Worm (Caenorhabditis elegans) whole organism, L1 larva: ENCODE measurements around the gene C43G2.3.
A peak's percentile ranks its signal among the peaks of the same experiment; 100 is the strongest.
"Not testable (repeated sequence)": the region's sequence is repeated elsewhere in the genome, so short reads cannot be mapped to it uniquely, and the experiment has no call there.

Source experiments
- Y116A8C.19 ChIP-seq: sonication (generic microtip); optimal IDR thresholded peaks from 2 replicates; lab custom pipeline; 2016; ENCODE audit warnings: missing compliant biosample characterization, missing genetic modification characterization, borderline replicate concordance
- blmp-1 ChIP-seq: fragments of 150-350 bp; optimal IDR thresholded peaks from 2 replicates; lab custom pipeline; 2014; ENCODE audit warnings: missing biosample characterization, missing genetic modification characterization
- dsc-1 ChIP-seq: sonication (generic microtip); optimal IDR thresholded peaks from 2 replicates; lab custom pipeline; 2016; ENCODE audit warnings: mild to moderate bottlenecking, missing genetic modification characterization, missing compliant biosample characterization
- efl-1 ChIP-seq, 4 experiments: fragments of 150-350 bp; optimal IDR thresholded peaks in 3 of 4; peaks in 1 of 4; 1 replicate in 1 of 4; 2 replicates in 3 of 4; lab custom pipeline; 2014; ENCODE audit warnings: missing biosample characterization in 2 of 4, missing genetic modification characterization in 2 of 4, missing genetic modification reagents in 2 of 4
- egl-27 ChIP-seq, 2 experiments: fragments of 150-350 bp in 1 of 2; sonication (generic microtip); optimal IDR thresholded peaks; 3 replicates each; lab custom pipeline; 2017 to 2018; ENCODE audit warnings: missing biosample characterization in 2 of 2, missing genetic modification characterization in 2 of 2, missing genetic modification reagents in 2 of 2
- elt-2 ChIP-seq: sonication (generic microtip); optimal IDR thresholded peaks from 2 replicates; lab custom pipeline; 2016; ENCODE audit warnings: missing genetic modification characterization, mild to moderate bottlenecking, inconsistent platforms, missing compliant biosample characterization, missing genetic modification reagents
- elt-3 ChIP-seq, 6 experiments: fragments of 150-350 bp in 1 of 6; sonication (generic microtip); optimal IDR thresholded peaks; 2 replicates each; lab custom pipeline; 2017 to 2018; ENCODE audit warnings: missing biosample characterization in 6 of 6, missing genetic modification characterization in 6 of 6, inconsistent platforms in 1 of 6
- ets-5 ChIP-seq: fragments of 200-800 bp; sonication (Bioruptor generic); IDR thresholded peaks from 2 replicates; pipeline ENCODE4 v1.3.6; 2022; ENCODE audit warnings: missing genetic modification characterization, missing compliant biosample characterization
- fkh-8 ChIP-seq: sonication (generic microtip); optimal IDR thresholded peaks from 2 replicates; lab custom pipeline; 2016; ENCODE audit warnings: mild to moderate bottlenecking, missing genetic modification characterization, missing compliant biosample characterization
- grh-1 ChIP-seq: fragments of 200-800 bp; sonication (Bioruptor generic); IDR thresholded peaks from 2 replicates; pipeline ENCODE4 v1.3.6; 2022; ENCODE audit warnings: missing genetic modification reagents, missing genetic modification characterization, missing compliant biosample characterization
- lin-14 ChIP-seq: fragments of 200-800 bp; sonication (Bioruptor generic); optimal IDR thresholded peaks from 2 replicates; lab custom pipeline; 2018; ENCODE audit warnings: mild to moderate bottlenecking, missing genetic modification characterization, moderate library complexity, missing compliant biosample characterization
- lir-3 ChIP-seq: sonication (generic microtip); optimal IDR thresholded peaks from 2 replicates; lab custom pipeline; 2016; ENCODE audit warnings: mild to moderate bottlenecking, missing genetic modification characterization, moderate library complexity, missing compliant biosample characterization; ENCODE audit not compliant: poor library complexity
- lsy-2 ChIP-seq, 2 experiments: fragments of 150-350 bp; optimal IDR thresholded peaks; 2 replicates each; lab custom pipeline; 2014; ENCODE audit warnings: missing biosample characterization in 2 of 2, missing genetic modification characterization in 2 of 2
- mdl-1 ChIP-seq, 2 experiments: fragments of 150-350 bp; optimal IDR thresholded peaks; 2 replicates each; lab custom pipeline; 2014 to 2017; ENCODE audit warnings: missing biosample characterization in 2 of 2, missing genetic modification characterization in 2 of 2, inconsistent platforms in 1 of 2
- nhr-11 ChIP-seq: fragments of 150-350 bp; optimal IDR thresholded peaks from 2 replicates; lab custom pipeline; 2014; ENCODE audit warnings: missing biosample characterization, missing genetic modification characterization
- nhr-19 ChIP-seq: fragments of 200-800 bp; sonication (Bioruptor generic); conservative IDR thresholded peaks from 2 replicates; pipeline ENCODE4 v1.3.6; 2022; ENCODE audit warnings: missing genetic modification characterization, missing compliant biosample characterization
- nhr-20 ChIP-seq: sonication (generic microtip); optimal IDR thresholded peaks from 2 replicates; lab custom pipeline; 2016; ENCODE audit warnings: mild to moderate bottlenecking, missing genetic modification characterization, missing compliant biosample characterization
- nhr-28 ChIP-seq: fragments of 150-350 bp; optimal IDR thresholded peaks from 2 replicates; lab custom pipeline; 2014; ENCODE audit warnings: missing biosample characterization, missing genetic modification characterization
- nhr-71 ChIP-seq: sonication (generic microtip); optimal IDR thresholded peaks from 2 replicates; lab custom pipeline; 2016; ENCODE audit warnings: mild to moderate bottlenecking, missing genetic modification characterization, moderate library complexity, missing compliant biosample characterization
- pqm-1 ChIP-seq: sonication (generic microtip); optimal IDR thresholded peaks from 3 replicates; lab custom pipeline; 2017; ENCODE audit warnings: missing biosample characterization, missing genetic modification characterization
- rnt-1 ChIP-seq: sonication (generic microtip); optimal IDR thresholded peaks from 2 replicates; lab custom pipeline; 2016; ENCODE audit warnings: mild to moderate bottlenecking, missing genetic modification characterization, moderate library complexity, missing compliant biosample characterization
- skn-1 ChIP-seq: fragments of 150-350 bp; optimal IDR thresholded peaks from 2 replicates; lab custom pipeline; 2014; ENCODE audit warnings: missing biosample characterization, missing genetic modification characterization
- unc-130 ChIP-seq: fragments of 150-350 bp; optimal IDR thresholded peaks from 2 replicates; lab custom pipeline; 2017; ENCODE audit warnings: missing biosample characterization, missing genetic modification characterization, inconsistent platforms
- unc-62 ChIP-seq: fragments of 150-350 bp; optimal IDR thresholded peaks from 2 replicates; lab custom pipeline; 2014; ENCODE audit warnings: missing biosample characterization, missing genetic modification reagents, missing genetic modification characterization
- unc-98 ChIP-seq: fragments of 200-800 bp; sonication (Bioruptor generic); IDR thresholded peaks from 2 replicates; pipeline ENCODE4 v1.3.6; 2022; ENCODE audit warnings: missing genetic modification characterization, missing compliant biosample characterization
- zag-1 ChIP-seq: fragments of 150-350 bp; optimal IDR thresholded peaks from 2 replicates; lab custom pipeline; 2014; ENCODE audit warnings: missing biosample characterization, missing genetic modification characterization
- ztf-11 ChIP-seq, 2 experiments: sonication (generic microtip); optimal IDR thresholded peaks; 2 replicates each; lab custom pipeline; 2016 to 2017; ENCODE audit warnings: missing genetic modification characterization in 2 of 2, missing biosample characterization in 1 of 2, missing compliant biosample characterization in 1 of 2
- ztf-4 ChIP-seq: fragments of 150-350 bp; optimal IDR thresholded peaks from 2 replicates; lab custom pipeline; 2014; ENCODE audit warnings: missing biosample characterization, missing genetic modification characterization

The C43G2.3 gene

DNA sequence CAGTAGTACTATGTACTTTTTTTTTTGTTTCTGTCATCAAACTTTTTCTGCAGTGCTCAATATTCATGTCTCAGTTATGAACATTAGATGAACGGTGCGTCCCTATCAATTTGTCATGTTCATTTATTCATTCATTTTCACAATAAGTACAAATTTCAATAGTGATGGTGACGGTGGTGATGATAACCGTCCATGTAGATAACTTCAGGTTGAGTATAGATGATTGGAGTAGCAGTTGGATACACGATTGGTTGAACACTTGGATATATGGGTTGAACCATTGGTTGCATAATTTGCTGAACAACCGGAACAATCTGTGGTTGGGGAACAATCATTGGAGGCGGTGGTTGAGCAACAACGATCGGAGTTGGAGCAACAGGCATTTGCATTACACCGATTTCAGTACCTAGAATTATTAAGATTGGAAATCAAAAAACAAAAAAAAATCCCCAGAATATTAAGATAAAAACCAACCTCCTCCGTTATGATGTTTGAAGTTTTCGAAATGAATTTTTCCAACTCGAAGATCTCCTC lies 10.1 kb downstream of the C43G2.3 start:
- TF ChIP-seq dsc-1 (tag; lab: Kevin White, UChicago) = no peak
- TF ChIP-seq grh-1 (GFP tag; lab: Robert Waterston, UW) = no peak
- no peak for TF ChIP-seq lin-14 (GFP tag; lab: Kevin White, UChicago)

DNA sequence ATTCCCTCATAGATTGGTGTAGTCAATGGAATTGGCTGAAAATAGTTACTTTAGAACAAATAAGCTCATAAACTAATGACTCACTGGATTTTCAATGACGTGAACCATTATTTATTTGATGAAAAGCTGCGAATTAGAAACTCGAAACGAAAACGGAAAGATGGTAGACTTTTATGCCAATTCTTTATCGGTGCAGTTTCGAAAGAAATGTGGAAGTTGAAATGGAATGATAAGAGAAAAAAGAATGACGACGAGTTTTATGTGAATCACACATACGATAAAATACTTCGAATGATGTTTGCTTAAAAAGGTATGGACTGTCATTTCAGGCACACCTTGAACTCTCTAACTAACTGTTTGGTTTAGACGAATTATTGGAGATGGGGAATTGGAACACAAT lies 12.0 kb downstream of the C43G2.3 start, which contains the start of the genes lec-11 and irld-7:
lec-11 (minus strand) TSS at position 126 of the 400 bp plus-strand sequence.
irld-7 (plus strand) TSS at position 332 of the 400 bp plus-strand sequence.
- peak; percentile 46 for TF ChIP-seq elt-2
- no peak for TF ChIP-seq pqm-1 (tag; lab: Kevin White, UChicago)

ce11 chrIV:6591010-6591746 lies 13.2 kb downstream of the C43G2.3 start, which contains the start of the genes nspb-1 and nspb-2:
Gene nspb-1, minus strand, starts transcription at chrIV:6591110.
Gene nspb-2, plus strand, starts transcription at chrIV:6591696.
- not testable (repeated sequence) for TF ChIP-seq nhr-71 (tag; lab: Kevin White, UChicago); nhr-11; Y116A8C.19 (tag; lab: Kevin White, UChicago)

ce11 chrIV:6594871-6595270 lies 16.9 kb downstream of the C43G2.3 start, which contains the start of gene nspb-3:
Gene nspb-3, minus strand, starts transcription at chrIV:6594971.
- TF ChIP-seq elt-2; zag-1 (tag; lab: Kevin White, UChicago); ets-5: not testable (repeated sequence)
- TF ChIP-seq, all 84 proteins: peak for 0; not testable (repeated sequence) for 84

DNA sequence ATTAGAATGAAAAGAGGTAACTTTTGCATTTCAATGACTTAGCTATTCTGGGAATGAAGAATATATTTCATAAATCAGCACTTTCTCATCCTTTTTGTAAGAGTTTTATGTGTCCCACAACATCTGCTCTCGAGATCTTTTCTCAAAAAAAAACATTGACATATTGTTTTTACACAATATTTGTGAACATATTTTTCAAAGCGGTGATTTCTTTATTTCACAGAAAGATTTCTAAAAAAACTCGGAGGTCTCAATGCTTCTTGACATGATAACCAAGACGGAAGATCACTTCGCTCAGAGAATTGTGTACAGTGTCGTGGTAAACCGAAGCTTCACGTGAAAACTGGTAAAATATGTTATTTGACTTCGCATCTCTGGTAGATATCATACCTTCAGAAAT lies 17.9 kb downstream of the C43G2.3 start, which contains the start of gene F38A5.22:
F38A5.22 (minus strand) TSS at position 29 of the 400 bp plus-strand sequence.
- TF ChIP-seq fkh-8 = no peak
- no peak for TF ChIP-seq zag-1 (tag; lab: Kevin White, UChicago)
- TF ChIP-seq elt-2 = no peak
- no peak for TF ChIP-seq skn-1
- TF ChIP-seq ztf-11 (tag; optimal IDR thresholded peaks at IDR 0.05; lab: Kevin White, UChicago) = no peak
- TF ChIP-seq rnt-1 (tag; lab: Kevin White, UChicago) = no peak
- no peak for TF ChIP-seq grh-1 (GFP tag; lab: Robert Waterston, UW)
- no peak for TF ChIP-seq lsy-2 (tag; optimal IDR thresholded peaks at IDR 0.05; lab: Kevin White, UChicago)
- TF ChIP-seq nhr-19 (GFP tag; lab: Robert Waterston, UW) = no peak
- no peak for TF ChIP-seq unc-98
- TF ChIP-seq egl-27 (tag; optimal IDR thresholded peaks at IDR 0.05; lab: Kevin White, UChicago) = no peak
- TF ChIP-seq elt-3 (tag; optimal IDR thresholded peaks at IDR 0.05; lab: Kevin White, UChicago) = no peak
- no peak for TF ChIP-seq lir-3 (tag; lab: Kevin White, UChicago)
- no peak for TF ChIP-seq nhr-11
- no peak for TF ChIP-seq unc-130 (tag; lab: Kevin White, UChicago)
- TF ChIP-seq mdl-1 (tag; optimal IDR thresholded peaks at IDR 0.05; lab: Kevin White, UChicago) = no peak
- TF ChIP-seq ztf-4 = no peak
- TF ChIP-seq Y116A8C.19 (tag; lab: Kevin White, UChicago) = no peak

DNA sequence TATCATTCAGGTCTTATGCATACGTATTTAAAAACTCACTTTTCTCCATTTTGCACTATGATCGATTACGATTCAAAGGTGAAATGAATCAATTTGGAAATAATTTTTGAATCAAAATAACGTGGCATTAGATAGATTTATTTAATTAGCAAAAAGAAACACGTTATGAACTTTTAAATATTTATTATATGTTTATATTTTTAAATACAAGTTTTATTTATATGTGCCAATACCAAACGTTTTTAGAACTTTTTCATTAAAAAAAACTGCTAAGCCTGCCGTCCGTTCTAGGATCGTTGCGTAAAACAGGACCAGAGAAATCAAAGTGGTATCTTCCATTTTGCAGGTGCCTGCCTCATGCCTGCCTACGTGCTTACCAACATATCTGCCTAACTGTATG lies 19.3 kb downstream of the C43G2.3 start, which contains the start of gene F38A5.6:
F38A5.6 (minus strand) TSS at position 101 of the 400 bp plus-strand sequence.
- TF ChIP-seq efl-1 (optimal IDR thresholded peaks at IDR 0.05; lab: Kevin White, UChicago) (no peak), efl-1 (GFP tag; optimal IDR thresholded peaks at IDR 0.05 in 1 of 2; lab: Kevin White, UChicago) (peak in 1 of 2 experiments; percentile 88), blmp-1 (tag; lab: Kevin White, UChicago) (no peak), nhr-20 (tag; lab: Kevin White, UChicago) (no peak), nhr-28 (tag; lab: Kevin White, UChicago) (no peak), unc-62 (no peak)
- TF ChIP-seq, all 84 proteins: peak for 1
